Worm (Caenorhabditis elegans) whole organism, L1 larva: ENCODE measurements around the gene sut-1.

Experiments
- ces-1 ChIP-seq: fragments of 150-350 bp; optimal IDR thresholded peaks from 2 replicates; lab custom pipeline; 2014; ENCODE audit warnings: missing biosample characterization, missing genetic modification reagents, missing genetic modification characterization
- elt-2 ChIP-seq: sonication (generic microtip); optimal IDR thresholded peaks from 2 replicates; lab custom pipeline; 2016; ENCODE audit warnings: missing genetic modification characterization, mild to moderate bottlenecking, inconsistent platforms, missing compliant biosample characterization, missing genetic modification reagents
- nhr-12 ChIP-seq: sonication (generic microtip); optimal IDR thresholded peaks from 2 replicates; lab custom pipeline; 2017; ENCODE audit warnings: missing biosample characterization, missing genetic modification characterization
- nhr-76 ChIP-seq: sonication (generic microtip); optimal IDR thresholded peaks from 2 replicates; lab custom pipeline; 2017; ENCODE audit warnings: missing biosample characterization, missing genetic modification characterization
- pag-3 ChIP-seq: sonication (generic microtip); optimal IDR thresholded peaks from 2 replicates; lab custom pipeline; 2017; ENCODE audit warnings: missing genetic modification characterization, mild to moderate bottlenecking, missing compliant biosample characterization, antibody characterized with exemption, borderline replicate concordance; ENCODE audit not compliant: insufficient read depth
- rnt-1 ChIP-seq: sonication (generic microtip); optimal IDR thresholded peaks from 2 replicates; lab custom pipeline; 2016; ENCODE audit warnings: mild to moderate bottlenecking, missing genetic modification characterization, moderate library complexity, missing compliant biosample characterization
- unc-98 ChIP-seq: fragments of 200-800 bp; sonication (Bioruptor generic); IDR thresholded peaks from 2 replicates; pipeline ENCODE4 v1.3.6; 2022; ENCODE audit warnings: missing genetic modification characterization, missing compliant biosample characterization
- zag-1 ChIP-seq: fragments of 150-350 bp; optimal IDR thresholded peaks from 2 replicates; lab custom pipeline; 2014; ENCODE audit warnings: missing biosample characterization, missing genetic modification characterization

ce11 chrII:1090743-1091142 is 32.3 kb downstream of the sut-1 start:
- TF ChIP-seq nhr-76 (tag; lab: Kevin White, UChicago) = no peak
- TF ChIP-seq ces-1 = no peak
- no peak for TF ChIP-seq elt-2 (tag; lab: Kevin White, UChicago)
- no peak for TF ChIP-seq pag-3 (tag; lab: Kevin White, UChicago)
- TF ChIP-seq rnt-1 = no peak
- TF ChIP-seq zag-1 (tag; lab: Kevin White, UChicago) = no peak
- no peak for TF ChIP-seq nhr-12 (tag; lab: Kevin White, UChicago)
- no peak for TF ChIP-seq unc-98 (GFP tag; lab: Robert Waterston, UW)
